Worm (Caenorhabditis elegans) whole organism, L4 larva: ENCODE data around the gene pgp-4.

Experiments
- hlh-30 ChIP-seq: sonication (generic microtip); optimal IDR thresholded peaks from 2 replicates; lab custom pipeline; 2017; ENCODE audit warnings: antibody characterized with exemption, mild to moderate bottlenecking, missing genetic modification characterization, missing compliant biosample characterization; ENCODE audit not compliant: insufficient read depth
- nhr-10 ChIP-seq: fragments of 150-350 bp; optimal IDR thresholded peaks from 2 replicates; lab custom pipeline; 2014; ENCODE audit warnings: missing biosample characterization, missing genetic modification characterization
- nhr-77 ChIP-seq: fragments of 150-350 bp; optimal IDR thresholded peaks from 2 replicates; lab custom pipeline; 2014; ENCODE audit warnings: missing biosample characterization, missing genetic modification characterization
- pha-4 ChIP-seq, 2 experiments: fragments of 150-350 bp in 1 of 2; fragments of 200-800 bp in 1 of 2; sonication (Bioruptor generic) in 1 of 2; IDR thresholded peaks in 1 of 2; optimal IDR thresholded peaks in 1 of 2; 2 replicates each; pipeline versions ENCODE4 v1.3.6 to Lab custom; 2014 to 2022; ENCODE audit warnings: missing genetic modification characterization in 2 of 2, missing genetic modification reagents in 2 of 2, missing biosample characterization in 1 of 2, missing compliant biosample characterization in 1 of 2
- pqm-1 ChIP-seq: sonication (generic microtip); optimal IDR thresholded peaks from 2 replicates; lab custom pipeline; 2017; ENCODE audit warnings: missing biosample characterization, missing genetic modification characterization
- skn-1 ChIP-seq: fragments of 150-350 bp; optimal IDR thresholded peaks from 2 replicates; lab custom pipeline; 2014; ENCODE audit warnings: missing biosample characterization, missing genetic modification characterization
- unc-62 ChIP-seq, 3 experiments: fragments of 150-350 bp in 1 of 3; sonication (generic microtip); optimal IDR thresholded peaks in 2 of 3; peaks in 1 of 3; 1 replicate in 1 of 3; 2 replicates in 2 of 3; lab custom pipeline; 2014 to 2017; ENCODE audit warnings: missing biosample characterization in 3 of 3, missing genetic modification characterization in 3 of 3, missing genetic modification reagents in 3 of 3, missing genotype in 1 of 3

DNA sequence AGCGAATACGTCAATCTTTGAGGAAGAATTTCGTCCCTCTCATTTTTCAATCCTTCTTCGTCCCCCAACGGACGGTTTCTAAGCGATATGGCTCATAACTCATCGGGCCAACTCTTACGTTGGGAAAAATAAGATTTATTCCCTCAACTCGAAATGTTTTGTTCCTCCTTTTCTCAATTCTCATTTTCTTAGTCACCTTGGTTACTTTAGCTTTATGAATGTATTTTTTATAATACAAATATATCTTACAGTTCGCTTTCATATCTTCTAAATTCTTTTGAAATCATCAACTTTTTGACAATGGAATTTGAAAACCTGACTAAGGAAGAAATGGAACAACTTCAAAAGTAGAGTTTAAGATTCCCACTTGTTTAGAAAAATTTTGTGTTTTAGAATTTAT, 28.2 kb upstream of the pgp-4 start, which contains the start of gene npr-9:
- TF ChIP-seq nhr-10 (tag; lab: Kevin White, UChicago) (no peak), hlh-30 (tag; lab: Kevin White, UChicago) (no peak), unc-62 (GFP tag; optimal IDR thresholded peaks at IDR 0.05 in 1 of 2; lab: Kevin White, UChicago) (peak in 1 of 2 experiments; percentile 13), unc-62 (tag; optimal IDR thresholded peaks at IDR 0.05; lab: Kevin White, UChicago) (no peak), pha-4 (GFP tag; IDR thresholded peaks at IDR 0.05; lab: Robert Waterston, UW) (no peak), pha-4 (tag; optimal IDR thresholded peaks at IDR 0.05; lab: Kevin White, UChicago) (no peak), skn-1 (no peak), nhr-77 (tag; lab: Kevin White, UChicago) (no peak), pqm-1 (tag; lab: Kevin White, UChicago) (no peak)
